Fruit fly (Drosophila melanogaster): Measurements from ENCODE around the gene CG46339.

DNA sequence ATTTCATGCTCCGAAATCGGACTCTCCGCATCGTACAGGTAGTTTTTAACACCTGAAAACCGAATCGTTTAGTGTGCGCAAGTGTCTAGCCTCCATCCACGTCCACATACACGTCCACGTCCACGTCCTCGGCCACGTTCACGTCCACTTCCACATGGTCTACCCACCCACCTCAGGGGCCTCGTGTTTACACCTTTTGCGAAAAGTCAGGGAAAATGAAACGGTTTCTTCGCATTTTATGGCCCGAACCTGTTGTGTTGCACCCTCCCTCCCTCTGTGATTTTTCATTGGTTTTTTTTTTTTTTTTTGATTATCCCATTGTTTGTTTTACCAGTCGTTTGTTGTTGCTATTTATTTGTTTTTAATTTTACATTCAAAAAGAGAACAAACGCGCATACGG lies 28.4 kb upstream of the CG46339 start:
- TF ChIP-seq psq (GFP tag; optimal IDR thresholded peaks at IDR 0.05) (no peak), Sp1 (GFP tag; optimal IDR thresholded peaks at IDR 0.05) (no peak), Dfd (GFP tag; optimal IDR thresholded peaks at IDR 0.05) (no peak), HLH106 (tag; optimal IDR thresholded peaks at IDR 0.05) (no peak), h (GFP tag; optimal IDR thresholded peaks at IDR 0.05) (no peak), tai (GFP tag; optimal IDR thresholded peaks at IDR 0.05) (no peak), lola (GFP tag; optimal IDR thresholded peaks at IDR 0.05) (no peak), sv (GFP tag; optimal IDR thresholded peaks at IDR 0.05) (no peak), usp (GFP tag; optimal IDR thresholded peaks at IDR 0.05) (no peak), CrebA (GFP tag; optimal IDR thresholded peaks at IDR 0.05; ENCODE audit: borderline replicate concordance) (no peak), pan (optimal IDR thresholded peaks at IDR 0.05) (no peak), Hr83 (GFP tag; optimal IDR thresholded peaks at IDR 0.05; ENCODE audit: poor library complexity, severe bottlenecking) (no peak)
